Fruit fly (Drosophila melanogaster) whole organism, prepupa: Measurements from ENCODE around the gene CG42729.

Experiments used
- Blimp-1 ChIP-seq: fragments of 200-800 bp; sonication (Bioruptor generic); optimal IDR thresholded peaks from 3 replicates; lab custom pipeline; 2017; ENCODE audit warnings: missing biosample characterization, missing genetic modification characterization, mild to moderate bottlenecking, moderate library complexity, missing genetic modification reagents
- CG10631 ChIP-seq: fragments of 200-800 bp; sonication (Bioruptor generic); optimal IDR thresholded peaks from 2 replicates; lab custom pipeline; 2016; ENCODE audit warnings: missing biosample characterization, missing genetic modification characterization
- CG11762 ChIP-seq: fragments of 200-800 bp; sonication (Bioruptor generic); optimal IDR thresholded peaks from 3 replicates; lab custom pipeline; 2016; ENCODE audit warnings: missing biosample characterization, missing genetic modification characterization; ENCODE audit not compliant: insufficient read depth
- CG11902 ChIP-seq: fragments of 200-800 bp; sonication (Bioruptor generic); optimal IDR thresholded peaks from 3 replicates; lab custom pipeline; 2016; ENCODE audit warnings: missing biosample characterization, missing genetic modification characterization
- CG15336 ChIP-seq: fragments of 200-800 bp; sonication (Bioruptor generic); IDR thresholded peaks from 2 replicates; pipeline ENCODE4 v1.3.6; 2022; ENCODE audit warnings: missing biosample characterization, missing genetic modification characterization
- CG1621 ChIP-seq: fragments of 200-800 bp; sonication (Bioruptor generic); optimal IDR thresholded peaks from 3 replicates; lab custom pipeline; 2018; ENCODE audit warnings: missing biosample characterization, mild to moderate bottlenecking, missing genetic modification characterization
- CG3032 ChIP-seq: fragments of 200-800 bp; optimal IDR thresholded peaks from 2 replicates; lab custom pipeline; 2019; ENCODE audit warnings: missing biosample characterization, mild to moderate bottlenecking, missing genetic modification characterization, moderate library complexity
- CG31627 ChIP-seq: fragments of 200-800 bp; sonication (Bioruptor generic); optimal IDR thresholded peaks from 3 replicates; lab custom pipeline; 2016; ENCODE audit warnings: missing biosample characterization, missing genetic modification characterization
- CG6163 ChIP-seq: fragments of 200-800 bp; sonication (Bioruptor generic); IDR thresholded peaks from 3 replicates; pipeline ENCODE4 v1.3.6; 2022; ENCODE audit warnings: missing biosample characterization, missing genetic modification characterization
- CG6792 ChIP-seq: fragments of 200-800 bp; sonication (Bioruptor generic); optimal IDR thresholded peaks from 3 replicates; lab custom pipeline; 2016; ENCODE audit warnings: missing biosample characterization, missing genetic modification characterization
- CG6808 ChIP-seq: fragments of 200-800 bp; sonication (Bioruptor generic); optimal IDR thresholded peaks from 3 replicates; lab custom pipeline; 2017; ENCODE audit warnings: missing biosample characterization, missing genetic modification characterization, mild to moderate bottlenecking, moderate library complexity, missing genetic modification reagents
- CG6854 ChIP-seq: fragments of 200-800 bp; sonication (Bioruptor generic); optimal IDR thresholded peaks from 2 replicates; lab custom pipeline; 2017; ENCODE audit warnings: missing biosample characterization, mild to moderate bottlenecking, missing genetic modification characterization
- CG7368 ChIP-seq: fragments of 200-800 bp; sonication (Bioruptor generic); optimal IDR thresholded peaks from 3 replicates; lab custom pipeline; 2016; ENCODE audit warnings: missing biosample characterization, missing genetic modification characterization
- CG9139 ChIP-seq: fragments of 200-800 bp; sonication (Bioruptor generic); optimal IDR thresholded peaks from 3 replicates; lab custom pipeline; 2017; ENCODE audit warnings: missing biosample characterization, mild to moderate bottlenecking, missing genetic modification characterization
- Eip75B ChIP-seq: fragments of 200-800 bp; sonication (Bioruptor generic); optimal IDR thresholded peaks from 3 replicates; lab custom pipeline; 2016; ENCODE audit warnings: missing biosample characterization, missing genetic modification characterization
- Eip78C ChIP-seq: fragments of 200-800 bp; sonication (Bioruptor generic); peaks from one replicate; lab custom pipeline; 2016; ENCODE audit warnings: missing biosample characterization, missing genetic modification characterization
- Ets21C ChIP-seq: fragments of 200-800 bp; sonication (Bioruptor generic); optimal IDR thresholded peaks from 3 replicates; lab custom pipeline; 2016; ENCODE audit warnings: missing biosample characterization, missing genetic modification characterization
- Hr39 ChIP-seq: fragments of 200-800 bp; sonication (Bioruptor generic); optimal IDR thresholded peaks from 2 replicates; lab custom pipeline; 2016; ENCODE audit warnings: missing biosample characterization, missing genetic modification characterization
- Lpt ChIP-seq: fragments of 200-800 bp; sonication (Bioruptor generic); optimal IDR thresholded peaks from 3 replicates; lab custom pipeline; 2016; ENCODE audit warnings: missing biosample characterization, missing genetic modification characterization
- Met ChIP-seq: fragments of 200-800 bp; sonication (Bioruptor generic); optimal IDR thresholded peaks from 3 replicates; lab custom pipeline; 2016; ENCODE audit warnings: missing biosample characterization, missing genetic modification characterization
- OdsH ChIP-seq: fragments of 200-800 bp; sonication (Bioruptor generic); optimal IDR thresholded peaks from 3 replicates; lab custom pipeline; 2016; ENCODE audit warnings: missing biosample characterization, missing genetic modification characterization
- Smox ChIP-seq: fragments of 200-800 bp; sonication (Bioruptor generic); optimal IDR thresholded peaks from 3 replicates; lab custom pipeline; 2016; ENCODE audit warnings: missing biosample characterization, missing genetic modification characterization
- Sox102F ChIP-seq: fragments of 200-800 bp; sonication (Bioruptor generic); optimal IDR thresholded peaks from 2 replicates; lab custom pipeline; 2016; ENCODE audit warnings: missing biosample characterization, mild to moderate bottlenecking, missing genetic modification characterization
- Sox14 ChIP-seq: fragments of 200-800 bp; sonication (Bioruptor generic); optimal IDR thresholded peaks from 3 replicates; lab custom pipeline; 2016; ENCODE audit warnings: missing biosample characterization, missing genetic modification characterization
- Sox15 ChIP-seq: fragments of 200-800 bp; sonication (Bioruptor generic); optimal IDR thresholded peaks from 3 replicates; lab custom pipeline; 2016; ENCODE audit warnings: missing biosample characterization, missing genetic modification characterization
- achi ChIP-seq: fragments of 200-800 bp; sonication (Bioruptor generic); optimal IDR thresholded peaks from 3 replicates; lab custom pipeline; 2016; ENCODE audit warnings: missing biosample characterization, missing genetic modification characterization
- acj6 ChIP-seq: fragments of 200-800 bp; sonication (Bioruptor generic); optimal IDR thresholded peaks from 3 replicates; lab custom pipeline; 2016; ENCODE audit warnings: missing biosample characterization, missing genetic modification characterization
- cyc ChIP-seq: fragments of 200-800 bp; sonication (Bioruptor generic); optimal IDR thresholded peaks from 3 replicates; lab custom pipeline; 2016; ENCODE audit warnings: missing biosample characterization, missing genetic modification characterization
- dac ChIP-seq: fragments of 200-800 bp; sonication (Bioruptor generic); optimal IDR thresholded peaks from 2 replicates; lab custom pipeline; 2017; ENCODE audit warnings: missing biosample characterization, mild to moderate bottlenecking, missing genetic modification characterization
- esn ChIP-seq: fragments of 200-800 bp; sonication (Bioruptor generic); optimal IDR thresholded peaks from 2 replicates; lab custom pipeline; 2016; ENCODE audit warnings: missing biosample characterization, mild to moderate bottlenecking, missing genetic modification characterization, moderate library complexity
- fd59A ChIP-seq: fragments of 200-800 bp; sonication (Bioruptor generic); optimal IDR thresholded peaks from 2 replicates; lab custom pipeline; 2017; ENCODE audit warnings: missing biosample characterization, mild to moderate bottlenecking, missing genetic modification characterization, missing genetic modification reagents
- fd85E ChIP-seq: fragments of 200-800 bp; sonication (Bioruptor generic); optimal IDR thresholded peaks from 3 replicates; lab custom pipeline; 2016; ENCODE audit warnings: missing biosample characterization, missing genetic modification characterization
- fkh ChIP-seq: fragments of 200-800 bp; sonication (Bioruptor generic); optimal IDR thresholded peaks from 3 replicates; lab custom pipeline; 2017; ENCODE audit warnings: missing biosample characterization, mild to moderate bottlenecking, missing genetic modification characterization, moderate library complexity
- lz ChIP-seq: fragments of 200-800 bp; sonication (Bioruptor generic); optimal IDR thresholded peaks from 3 replicates; lab custom pipeline; 2016; ENCODE audit warnings: missing biosample characterization, missing genetic modification characterization
- net ChIP-seq: fragments of 200-800 bp; sonication (Bioruptor generic); optimal IDR thresholded peaks from 3 replicates; lab custom pipeline; 2016; ENCODE audit warnings: missing biosample characterization, missing genetic modification characterization
- salr ChIP-seq, 2 experiments: fragments of 200-800 bp; sonication (Bioruptor generic); optimal IDR thresholded peaks; 3 replicates each; lab custom pipeline; 2016 to 2018; ENCODE audit warnings: missing biosample characterization in 2 of 2, missing genetic modification characterization in 2 of 2, mild to moderate bottlenecking in 1 of 2
- ss ChIP-seq, 2 experiments: fragments of 200-800 bp; sonication (Bioruptor generic); optimal IDR thresholded peaks; 2 replicates in 1 of 2; 3 replicates in 1 of 2; lab custom pipeline; 2017 to 2018; ENCODE audit warnings: mild to moderate bottlenecking in 2 of 2, missing biosample characterization in 2 of 2, missing genetic modification characterization in 2 of 2, moderate library complexity in 1 of 2
- svp ChIP-seq: fragments of 200-800 bp; sonication (Bioruptor generic); peaks from one replicate; lab custom pipeline; 2016; ENCODE audit warnings: missing biosample characterization, missing genetic modification characterization
- topi ChIP-seq: fragments of 200-800 bp; sonication (Bioruptor generic); optimal IDR thresholded peaks from 3 replicates; lab custom pipeline; 2016; ENCODE audit warnings: missing biosample characterization, missing genetic modification characterization
- vri ChIP-seq: fragments of 200-800 bp; sonication (Bioruptor generic); optimal IDR thresholded peaks from 3 replicates; lab custom pipeline; 2016; ENCODE audit warnings: missing biosample characterization, mild to moderate bottlenecking, missing genetic modification characterization

The CG42729 gene

dm6 chr3L:15565829-15566433 is 38.6 kb upstream of the CG42729 start, which contains the start of gene dop:
Gene dop (plus strand): TSS chr3L:15566013.
- TF ChIP-seq fkh (GFP tag; lab: Kevin White, UChicago) (no peak), fd59A (GFP tag; lab: Kevin White, UChicago) (no peak), fd85E (GFP tag; lab: Kevin White, UChicago) (no peak), CG31627 (GFP tag; lab: Kevin White, UChicago) (peak; percentile 49), CG9139 (GFP tag; lab: Kevin White, UChicago) (no peak), CG6854 (GFP tag; lab: Kevin White, UChicago) (no peak), acj6 (GFP tag; lab: Kevin White, UChicago) (peak; percentile 35), dac (GFP tag; lab: Kevin White, UChicago) (no peak), CG6808 (GFP tag; lab: Kevin White, UChicago) (no peak), OdsH (no peak), Eip78C (peak; percentile 70), topi (GFP tag; lab: Kevin White, UChicago) (peak; percentile 11), esn (GFP tag; lab: Kevin White, UChicago) (peak; percentile 37), vri (GFP tag; lab: Kevin White, UChicago) (peak; percentile 58), net (peak; percentile 4), Sox14 (GFP tag; lab: Kevin White, UChicago) (peak; percentile 25), Eip75B (no peak), Blimp-1 (GFP tag; lab: Kevin White, UChicago) (no peak), achi (GFP tag; lab: Kevin White, UChicago) (peak; percentile 36), Hr39 (GFP tag; lab: Kevin White, UChicago) (peak; percentile 12), cyc (peak; percentile 28), CG15336 (0 out of 2 replicates have a peak, but pooled peaks have one; percentile 16), Lpt (no peak), CG10631 (GFP tag; lab: Kevin White, UChicago) (peak; percentile 0), Sox15 (GFP tag; lab: Kevin White, UChicago) (no peak), CG11762 (no peak), Sox102F (no peak), Ets21C (GFP tag; lab: Kevin White, UChicago) (peak; percentile 20), Smox (GFP tag; lab: Kevin White, UChicago) (peak; percentile 15), lz (GFP tag; lab: Kevin White, UChicago) (peak; percentile 34), CG6163 (GFP tag; lab: Robert Waterston, UW) (peak; percentile 9; the same call in 1 of the 3 replicates), ss (GFP tag; optimal IDR thresholded peaks at IDR 0.05; lab: Kevin White, UChicago) (peak in 1 of 2 experiments; percentile 4), svp (GFP tag; lab: Kevin White, UChicago) (peak; percentile 75), CG3032 (peak; percentile 14), CG6792 (GFP tag; lab: Kevin White, UChicago) (no peak), CG7368 (no peak), CG11902 (GFP tag; lab: Kevin White, UChicago) (no peak)

- TF ChIP-seq CG6854 (GFP tag; lab: Kevin White, UChicago) (no peak), CG1621 (tag; lab: Kevin White, UChicago) (no peak), Sox102F (no peak), Blimp-1 (GFP tag; lab: Kevin White, UChicago) (no peak), CG10631 (GFP tag; lab: Kevin White, UChicago) (no peak), cyc (no peak), lz (GFP tag; lab: Kevin White, UChicago) (no peak), CG11902 (GFP tag; lab: Kevin White, UChicago) (no peak), CG31627 (GFP tag; lab: Kevin White, UChicago) (no peak), topi (GFP tag; lab: Kevin White, UChicago) (no peak), Met (GFP tag; lab: Kevin White, UChicago) (no peak), salr (GFP tag; optimal IDR thresholded peaks at IDR 0.05; lab: Kevin White, UChicago) (no peak), achi (GFP tag; lab: Kevin White, UChicago) (no peak), fkh (GFP tag; lab: Kevin White, UChicago) (no peak)
Observed at dm6 chr3L:15563851-15564106, 36.5 kb upstream of the CG42729 start.
